Worm (Caenorhabditis elegans) whole organism, L1 larva: ENCODE results near the gene haly-1.

Experiments
- aly-2 ChIP-seq: fragments of 150-350 bp; optimal IDR thresholded peaks from 2 replicates; lab custom pipeline; 2014; ENCODE audit warnings: missing biosample characterization, missing genetic modification characterization
- ceh-82 ChIP-seq, 3 experiments: fragments of 150-350 bp in 1 of 3; sonication (generic microtip) in 2 of 3; optimal IDR thresholded peaks; 2 replicates each; lab custom pipeline; 2014 to 2017; ENCODE audit warnings: missing biosample characterization in 3 of 3, missing genetic modification characterization in 3 of 3
- dpl-1 ChIP-seq, 3 experiments: fragments of 150-350 bp in 2 of 3; sonication (generic microtip) in 1 of 3; optimal IDR thresholded peaks; 2 replicates each; lab custom pipeline; 2014 to 2017; ENCODE audit warnings: missing biosample characterization in 3 of 3, missing genetic modification characterization in 3 of 3, missing genetic modification reagents in 3 of 3
- efl-3 ChIP-seq: fragments of 200-800 bp; sonication (Bioruptor generic); optimal IDR thresholded peaks from 2 replicates; lab custom pipeline; 2018; ENCODE audit warnings: mild to moderate bottlenecking, missing genetic modification characterization, missing compliant biosample characterization
- elt-2 ChIP-seq: sonication (generic microtip); optimal IDR thresholded peaks from 2 replicates; lab custom pipeline; 2016; ENCODE audit warnings: missing genetic modification characterization, mild to moderate bottlenecking, inconsistent platforms, missing compliant biosample characterization, missing genetic modification reagents
- elt-3 ChIP-seq, 6 experiments: fragments of 150-350 bp in 1 of 6; sonication (generic microtip); optimal IDR thresholded peaks; 2 replicates each; lab custom pipeline; 2017 to 2018; ENCODE audit warnings: missing biosample characterization in 6 of 6, missing genetic modification characterization in 6 of 6, inconsistent platforms in 1 of 6
- lin-13 ChIP-seq: fragments of 150-350 bp; optimal IDR thresholded peaks from 2 replicates; lab custom pipeline; 2014; ENCODE audit warnings: missing biosample characterization, missing genetic modification reagents, missing genetic modification characterization
- lin-35 ChIP-seq, 2 experiments: fragments of 150-350 bp; optimal IDR thresholded peaks; 2 replicates each; lab custom pipeline; 2014; ENCODE audit warnings: missing biosample characterization in 2 of 2, missing genetic modification characterization in 2 of 2, missing genetic modification reagents in 2 of 2
- lir-3 ChIP-seq: sonication (generic microtip); optimal IDR thresholded peaks from 2 replicates; lab custom pipeline; 2016; ENCODE audit warnings: mild to moderate bottlenecking, missing genetic modification characterization, moderate library complexity, missing compliant biosample characterization; ENCODE audit not compliant: poor library complexity
- nhr-47 ChIP-seq: sonication (generic microtip); optimal IDR thresholded peaks from 2 replicates; lab custom pipeline; 2016; ENCODE audit warnings: mild to moderate bottlenecking, missing genetic modification characterization, moderate library complexity, missing compliant biosample characterization
- nhr-76 ChIP-seq: sonication (generic microtip); optimal IDR thresholded peaks from 2 replicates; lab custom pipeline; 2017; ENCODE audit warnings: missing biosample characterization, missing genetic modification characterization
- nhr-84 ChIP-seq: sonication (generic microtip); optimal IDR thresholded peaks from 2 replicates; lab custom pipeline; 2017; ENCODE audit warnings: missing biosample characterization, missing genetic modification characterization
- pag-3 ChIP-seq: sonication (generic microtip); optimal IDR thresholded peaks from 2 replicates; lab custom pipeline; 2017; ENCODE audit warnings: missing genetic modification characterization, mild to moderate bottlenecking, missing compliant biosample characterization, antibody characterized with exemption, borderline replicate concordance; ENCODE audit not compliant: insufficient read depth
- ztf-4 ChIP-seq: fragments of 150-350 bp; optimal IDR thresholded peaks from 2 replicates; lab custom pipeline; 2014; ENCODE audit warnings: missing biosample characterization, missing genetic modification characterization

DNA sequence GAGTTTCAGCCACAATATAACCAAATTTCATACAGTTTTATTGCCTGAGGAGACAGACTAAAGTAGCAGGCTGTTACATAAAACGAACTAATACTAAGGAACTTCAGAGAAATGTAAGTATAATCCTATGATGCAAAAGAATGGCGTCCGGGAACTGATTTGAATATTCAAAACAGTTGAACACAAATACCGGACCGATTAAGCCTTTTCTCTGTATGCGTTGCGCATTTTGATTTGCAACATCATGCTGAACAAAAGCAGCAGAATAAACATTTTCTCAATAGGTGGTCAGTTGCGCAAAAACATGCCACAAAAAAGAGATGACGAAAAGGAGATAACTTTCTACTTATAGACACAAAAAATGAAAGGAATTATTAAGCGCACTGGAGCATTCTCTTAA, 27.6 kb upstream of the haly-1 start:
- TF ChIP-seq pag-3 (tag; lab: Kevin White, UChicago) (no peak), dpl-1 (GFP tag; optimal IDR thresholded peaks at IDR 0.05; lab: Kevin White, UChicago) (no peak), elt-3 (tag; optimal IDR thresholded peaks at IDR 0.05; lab: Kevin White, UChicago) (no peak), efl-3 (no peak), nhr-84 (tag; lab: Kevin White, UChicago) (no peak), elt-2 (tag; lab: Kevin White, UChicago) (no peak), aly-2 (tag; lab: Kevin White, UChicago) (no peak), lin-35 (GFP tag; optimal IDR thresholded peaks at IDR 0.05; lab: Kevin White, UChicago) (no peak), nhr-47 (tag; lab: Kevin White, UChicago) (no peak), ceh-82 (tag; optimal IDR thresholded peaks at IDR 0.05; lab: Kevin White, UChicago) (no peak), ztf-4 (tag; lab: Kevin White, UChicago) (no peak), nhr-76 (tag; lab: Kevin White, UChicago) (no peak), lin-13 (GFP tag; lab: Kevin White, UChicago) (no peak), lir-3 (tag; lab: Kevin White, UChicago) (no peak)
